Fruit fly (Drosophila melanogaster) whole organism, embryonic: ENCODE results near the gene RpL35.

ENCODE experiments used
- Bgb ChIP-seq: fragments of 200-800 bp; sonication (Bioruptor generic); IDR thresholded peaks from 2 replicates; pipeline ENCODE4 v1.3.6; 2022; ENCODE audit warnings: missing biosample characterization, missing genetic modification characterization; ENCODE audit not compliant: partially characterized antibody
- CG12391 ChIP-seq: fragments of 200-800 bp; sonication (Bioruptor generic); optimal IDR thresholded peaks from 3 replicates; lab custom pipeline; 2018; ENCODE audit warnings: missing biosample characterization, mild to moderate bottlenecking, missing genetic modification characterization, moderate library complexity
- CG13287 ChIP-seq: fragments of 200-800 bp; sonication (Bioruptor generic); IDR thresholded peaks from 2 replicates; pipeline ENCODE4 v1.3.6; 2022; ENCODE audit warnings: missing biosample characterization, missing genetic modification characterization; ENCODE audit not compliant: partially characterized antibody
- CG13775 ChIP-seq: fragments of 200-800 bp; sonication (Bioruptor generic); optimal IDR thresholded peaks from 3 replicates; lab custom pipeline; 2017; ENCODE audit warnings: missing biosample characterization, mild to moderate bottlenecking, missing genetic modification characterization
- CG14667 ChIP-seq: fragments of 200-800 bp; sonication (Bioruptor generic); IDR thresholded peaks from 2 replicates; pipeline ENCODE4 v1.3.6; 2022; ENCODE audit warnings: missing biosample characterization, missing genetic modification characterization
- CG15269 ChIP-seq: fragments of 200-800 bp; sonication (Bioruptor generic); optimal IDR thresholded peaks from 2 replicates; lab custom pipeline; 2018; ENCODE audit warnings: missing biosample characterization, mild to moderate bottlenecking, missing genetic modification characterization, moderate library complexity
- CG15514 ChIP-seq: fragments of 200-800 bp; sonication (Bioruptor generic); optimal IDR thresholded peaks from 3 replicates; lab custom pipeline; 2017; ENCODE audit warnings: missing biosample characterization, missing genetic modification characterization, mild to moderate bottlenecking, moderate library complexity, missing genetic modification reagents
- CG17361 ChIP-seq: fragments of 200-800 bp; sonication (Bioruptor generic); IDR thresholded peaks from 3 replicates; pipeline ENCODE4 v1.3.6; 2022; ENCODE audit warnings: missing biosample characterization, missing genetic modification characterization
- CG18764 ChIP-seq: fragments of 200-800 bp; sonication (Bioruptor generic); optimal IDR thresholded peaks from 3 replicates; lab custom pipeline; 2016; ENCODE audit warnings: missing biosample characterization, missing genetic modification characterization
- CG2202 ChIP-seq: fragments of 200-800 bp; sonication (Bioruptor generic); optimal IDR thresholded peaks from 2 replicates; lab custom pipeline; 2018; ENCODE audit warnings: missing biosample characterization, mild to moderate bottlenecking, missing genetic modification characterization
- CG32767 ChIP-seq: fragments of 200-800 bp; sonication (Bioruptor generic); IDR thresholded peaks from 2 replicates; pipeline ENCODE4 v1.3.6; 2022; ENCODE audit warnings: missing biosample characterization, missing genetic modification characterization
- CG4404 ChIP-seq: fragments of 200-800 bp; sonication (Bioruptor generic); IDR thresholded peaks from 2 replicates; pipeline ENCODE4 v1.3.6; 2022; ENCODE audit warnings: missing biosample characterization, missing genetic modification characterization
- CG4617 ChIP-seq: fragments of 200-800 bp; sonication (Bioruptor generic); optimal IDR thresholded peaks from 3 replicates; lab custom pipeline; 2016; ENCODE audit warnings: missing biosample characterization, missing genetic modification characterization, borderline replicate concordance
- CG4707 ChIP-seq: fragments of 200-800 bp; sonication (Bioruptor generic); optimal IDR thresholded peaks from 2 replicates; lab custom pipeline; 2018; ENCODE audit warnings: missing biosample characterization, mild to moderate bottlenecking, missing genetic modification characterization, moderate library complexity
- CG4820 ChIP-seq: fragments of 200-800 bp; sonication (Bioruptor generic); optimal IDR thresholded peaks from 3 replicates; lab custom pipeline; 2016; ENCODE audit warnings: missing biosample characterization, missing genetic modification characterization
- CG8281 ChIP-seq: fragments of 200-800 bp; sonication (Bioruptor generic); optimal IDR thresholded peaks from 2 replicates; lab custom pipeline; 2018; ENCODE audit warnings: missing biosample characterization, mild to moderate bottlenecking, missing genetic modification characterization, moderate library complexity
- D ChIP-seq, 2 experiments: fragments of 200-800 bp in 1 of 2; fragments of >200 bp in 1 of 2; sonication (Bioruptor generic) in 1 of 2; optimal IDR thresholded peaks; 2 replicates in 1 of 2; 3 replicates in 1 of 2; lab custom pipeline; 2017; ENCODE audit warnings: mild to moderate bottlenecking in 1 of 2, missing biosample characterization in 1 of 2, missing genetic modification characterization in 1 of 2, missing genetic modification reagents in 1 of 2
- Deaf1 ChIP-seq: fragments of 200-800 bp; optimal IDR thresholded peaks from 3 replicates; lab custom pipeline; 2019; ENCODE audit warnings: missing biosample characterization, mild to moderate bottlenecking, missing genetic modification characterization, moderate library complexity
- Dref ChIP-seq: fragments of 200-800 bp; sonication (Bioruptor generic); IDR thresholded peaks from 2 replicates; pipeline ENCODE4 v1.3.6; 2022; ENCODE audit warnings: missing biosample characterization, missing genetic modification characterization
- Hsf ChIP-seq: fragments of 200-800 bp; sonication (Bioruptor generic); optimal IDR thresholded peaks from 3 replicates; lab custom pipeline; 2016; ENCODE audit warnings: missing biosample characterization, missing genetic modification characterization
- NC2α ChIP-seq: fragments of 200-800 bp; sonication (Bioruptor generic); optimal IDR thresholded peaks from 2 replicates; lab custom pipeline; 2016; ENCODE audit warnings: missing biosample characterization, missing genetic modification characterization
- NK7.1 ChIP-seq: fragments of 200-800 bp; sonication (Bioruptor generic); optimal IDR thresholded peaks from 3 replicates; lab custom pipeline; 2016; ENCODE audit warnings: missing biosample characterization, missing genetic modification characterization
- Ptx1 ChIP-seq: fragments of 200-800 bp; sonication (Bioruptor generic); IDR thresholded peaks from 2 replicates; pipeline ENCODE4 v1.3.6; 2022; ENCODE audit warnings: missing biosample characterization, missing genetic modification characterization
- Side ChIP-seq: fragments of 200-800 bp; sonication (Bioruptor generic); optimal IDR thresholded peaks from 2 replicates; lab custom pipeline; 2016; ENCODE audit warnings: missing biosample characterization, missing genetic modification characterization
- Xbp1 ChIP-seq: fragments of 200-800 bp; sonication (Bioruptor generic); optimal IDR thresholded peaks from 3 replicates; lab custom pipeline; 2016; ENCODE audit warnings: missing biosample characterization, mild to moderate bottlenecking, missing genetic modification characterization
- Xrp1 ChIP-seq: fragments of 200-800 bp; sonication (Bioruptor generic); IDR thresholded peaks from 2 replicates; pipeline ENCODE4 v1.3.6; 2022; ENCODE audit warnings: missing biosample characterization, missing genetic modification characterization
- ac ChIP-seq: fragments of 200-800 bp; sonication (Bioruptor generic); optimal IDR thresholded peaks from 3 replicates; lab custom pipeline; 2017; ENCODE audit warnings: missing biosample characterization, mild to moderate bottlenecking, missing genetic modification characterization
- ase ChIP-seq: fragments of 200-800 bp; sonication (Bioruptor generic); IDR thresholded peaks from 3 replicates; pipeline ENCODE4 v1.3.6; 2022; ENCODE audit warnings: missing biosample characterization, missing genetic modification characterization
- ato ChIP-seq: fragments of 200-800 bp; sonication (Bioruptor generic); IDR thresholded peaks from 2 replicates; pipeline ENCODE4 v1.3.6; 2022; ENCODE audit warnings: missing biosample characterization, missing genetic modification characterization; ENCODE audit not compliant: partially characterized antibody
- btn ChIP-seq: fragments of 200-800 bp; sonication (Bioruptor generic); optimal IDR thresholded peaks from 2 replicates; lab custom pipeline; 2016; ENCODE audit warnings: missing biosample characterization, missing genetic modification characterization
- crc ChIP-seq: fragments of 200-800 bp; sonication (Bioruptor generic); optimal IDR thresholded peaks from 2 replicates; lab custom pipeline; 2016; ENCODE audit warnings: missing biosample characterization, missing genetic modification characterization
- dysf ChIP-seq: fragments of 200-800 bp; sonication (Bioruptor generic); IDR thresholded peaks from 3 replicates; pipeline ENCODE4 v1.3.6; 2022; ENCODE audit warnings: missing biosample characterization, missing genetic modification characterization
- eyg ChIP-seq: fragments of 200-800 bp; sonication (Bioruptor generic); optimal IDR thresholded peaks from 3 replicates; lab custom pipeline; 2016; ENCODE audit warnings: missing biosample characterization, missing genetic modification characterization
- fd3F ChIP-seq: fragments of 200-800 bp; sonication (Bioruptor generic); optimal IDR thresholded peaks from 2 replicates; lab custom pipeline; 2018; ENCODE audit warnings: missing biosample characterization, mild to moderate bottlenecking, missing genetic modification characterization, moderate library complexity
- fru ChIP-seq: fragments of >200 bp; optimal IDR thresholded peaks from 2 replicates; lab custom pipeline; 2017
- gce ChIP-seq: fragments of 200-800 bp; sonication (Bioruptor generic); IDR thresholded peaks from 3 replicates; pipeline ENCODE4 v1.3.6; 2022; ENCODE audit warnings: missing biosample characterization, missing genetic modification characterization
- gcm ChIP-seq: fragments of 200-800 bp; sonication (Bioruptor generic); optimal IDR thresholded peaks from 2 replicates; lab custom pipeline; 2019; ENCODE audit warnings: missing biosample characterization, mild to moderate bottlenecking, missing genetic modification characterization, moderate library complexity
- jumu ChIP-seq: fragments of 200-800 bp; sonication (Bioruptor generic); optimal IDR thresholded peaks from 3 replicates; lab custom pipeline; 2016; ENCODE audit warnings: missing biosample characterization, missing genetic modification characterization
- ken ChIP-seq: fragments of 200-800 bp; sonication (Bioruptor generic); IDR thresholded peaks from 3 replicates; pipeline ENCODE4 v1.3.6; 2022; ENCODE audit warnings: missing biosample characterization, missing genetic modification characterization
- knrl ChIP-seq: fragments of 200-800 bp; sonication (Bioruptor generic); IDR thresholded peaks from 3 replicates; pipeline ENCODE4 v1.3.6; 2022; ENCODE audit warnings: missing biosample characterization, missing genetic modification characterization; ENCODE audit not compliant: partially characterized antibody
- lmd ChIP-seq: fragments of 200-800 bp; sonication (Bioruptor generic); IDR thresholded peaks from 2 replicates; pipeline ENCODE4 v1.3.6; 2022; ENCODE audit warnings: missing biosample characterization, missing genetic modification characterization
- maf-S ChIP-seq: fragments of 200-800 bp; sonication (Bioruptor generic); optimal IDR thresholded peaks from 2 replicates; lab custom pipeline; 2016; ENCODE audit warnings: missing biosample characterization, missing genetic modification characterization
- oc ChIP-seq: fragments of 200-800 bp; sonication (Bioruptor generic); optimal IDR thresholded peaks from 2 replicates; lab custom pipeline; 2018; ENCODE audit warnings: missing biosample characterization, mild to moderate bottlenecking, missing genetic modification characterization, moderate library complexity
- pnt ChIP-seq: fragments of 200-800 bp; sonication (Bioruptor generic); optimal IDR thresholded peaks from 3 replicates; lab custom pipeline; 2016; ENCODE audit warnings: missing biosample characterization, missing genetic modification characterization
- prd ChIP-seq, 3 experiments: fragments of >200 bp in 2 of 3; fragments of 200-800 bp in 1 of 3; sonication (Bioruptor generic) in 1 of 3; optimal IDR thresholded peaks in 2 of 3; IDR thresholded peaks in 1 of 3; 2 replicates in 2 of 3; 3 replicates in 1 of 3; pipeline versions ENCODE4 v1.3.6 to Lab custom; 2017 to 2022; ENCODE audit warnings: missing biosample characterization in 1 of 3, missing genetic modification characterization in 1 of 3
- rib ChIP-seq: fragments of 200-800 bp; sonication (Bioruptor generic); IDR thresholded peaks from 2 replicates; pipeline ENCODE4 v1.3.6; 2022; ENCODE audit warnings: missing biosample characterization, missing genetic modification characterization
- sens-2 ChIP-seq: fragments of 200-800 bp; sonication (Bioruptor generic); IDR thresholded peaks from 2 replicates; pipeline ENCODE4 v1.3.6; 2022; ENCODE audit warnings: missing biosample characterization, missing genetic modification characterization
- twi ChIP-seq: fragments of 200-800 bp; optimal IDR thresholded peaks from 2 replicates; lab custom pipeline; 2019; ENCODE audit warnings: missing biosample characterization, mild to moderate bottlenecking, missing genetic modification characterization, moderate library complexity
- tx ChIP-seq: fragments of 200-800 bp; sonication (Bioruptor generic); optimal IDR thresholded peaks from 2 replicates; lab custom pipeline; 2016; ENCODE audit warnings: missing biosample characterization, missing genetic modification characterization
- vvl ChIP-seq: fragments of 200-800 bp; sonication (Bioruptor generic); IDR thresholded peaks from 2 replicates; pipeline ENCODE4 v1.3.6; 2022; ENCODE audit warnings: missing biosample characterization, missing genetic modification characterization

Gene RpL35

dm6 chrX:5639083-5639482 lies 33.1 kb upstream of the RpL35 start (continued):
- TF ChIP-seq ac (GFP tag; lab: Kevin White, UChicago) (peak; percentile 3), pnt (peak; percentile 35), twi (tag; lab: Kevin White, UChicago) (no peak), oc (no peak), Xbp1 (GFP tag; lab: Kevin White, UChicago) (peak; percentile 53), fru (no peak), dysf (GFP tag; lab: Robert Waterston, UW) (peak; percentile 19; the same call in 1 of the 3 replicates), gcm (peak; percentile 37), Dref (GFP tag; lab: Robert Waterston, UW) (no peak), CG13287 (GFP tag; lab: Robert Waterston, UW) (no peak), Bgb (no peak), CG4707 (GFP tag; lab: Kevin White, UChicago) (no peak), CG8281 (tag; lab: Kevin White, UChicago) (no peak), btn (GFP tag; lab: Kevin White, UChicago) (peak; percentile 8), NC2α (GFP tag; lab: Kevin White, UChicago) (no peak), maf-S (GFP tag; lab: Kevin White, UChicago) (no peak), CG4404 (GFP tag; lab: Robert Waterston, UW) (no peak; the same call in 1 of the 2 replicates), ken (GFP tag; lab: Robert Waterston, UW) (peak; percentile 60; the same call in 2 of the 3 replicates), Ptx1 (GFP tag; lab: Robert Waterston, UW) (peak; percentile 35), crc (GFP tag; lab: Kevin White, UChicago) (peak; percentile 13), Side (GFP tag; lab: Kevin White, UChicago) (peak; percentile 29), ato (GFP tag; lab: Robert Waterston, UW) (no peak), CG4617 (GFP tag; lab: Kevin White, UChicago) (no peak), Hsf (GFP tag; lab: Kevin White, UChicago) (peak; percentile 21), jumu (peak; percentile 24), fd3F (GFP tag; lab: Kevin White, UChicago) (no peak), CG15514 (GFP tag; lab: Kevin White, UChicago) (no peak), vvl (GFP tag; lab: Robert Waterston, UW) (peak; percentile 43), rib (GFP tag; lab: Robert Waterston, UW) (no peak), CG2202 (tag; lab: Kevin White, UChicago) (peak; percentile 33), tx (GFP tag; lab: Kevin White, UChicago) (no peak), CG14667 (GFP tag; lab: Robert Waterston, UW) (0 out of 2 replicates have a peak, but pooled peaks have one; percentile 10), CG4820 (GFP tag; lab: Kevin White, UChicago) (peak; percentile 45), prd (optimal IDR thresholded peaks at IDR 0.05; lab: Kevin White, UChicago) (no peak), prd (GFP tag; IDR thresholded peaks at IDR 0.05; lab: Robert Waterston, UW) (peak; percentile 64), sens-2 (peak; percentile 59), CG13775 (GFP tag; lab: Kevin White, UChicago) (peak; percentile 17), CG18764 (GFP tag; lab: Kevin White, UChicago) (peak; percentile 22), CG17361 (0 out of 3 replicates have a peak, but pooled peaks have one; percentile 41), eyg (GFP tag; lab: Kevin White, UChicago) (no peak), knrl (no peak), CG15269 (tag; lab: Kevin White, UChicago) (peak; percentile 27), D (optimal IDR thresholded peaks at IDR 0.05; lab: Kevin White, UChicago) (no peak), D (GFP tag; optimal IDR thresholded peaks at IDR 0.05; lab: Kevin White, UChicago) (peak; percentile 49), gce (0 out of 3 replicates have a peak, but pooled peaks have one; percentile 26), Deaf1 (tag; lab: Kevin White, UChicago) (no peak), CG32767 (peak; percentile 62), lmd (GFP tag; lab: Robert Waterston, UW) (peak; percentile 55), NK7.1 (GFP tag; lab: Kevin White, UChicago) (no peak), CG12391 (tag; lab: Kevin White, UChicago) (peak; percentile 39), Xrp1 (GFP tag; lab: Robert Waterston, UW) (peak; percentile 72), ase (no peak)
